Worm (Caenorhabditis elegans) whole organism, midembryonic: Measurements from ENCODE around the gene F11A5.9.

Experiments used
- T22C8.4 ChIP-seq: fragments of 200-800 bp; sonication (Bioruptor generic); IDR thresholded peaks from 2 replicates; pipeline ENCODE4 v1.3.6; 2022; ENCODE audit warnings: missing genetic modification characterization, missing compliant biosample characterization
- cog-1 ChIP-seq: sonication (generic microtip); optimal IDR thresholded peaks from 2 replicates; lab custom pipeline; 2016; ENCODE audit warnings: missing genetic modification characterization, missing compliant biosample characterization
- flt-1 ChIP-seq: fragments of 200-800 bp; sonication (Bioruptor generic); IDR thresholded peaks from 2 replicates; pipeline ENCODE4 v1.3.6; 2022; ENCODE audit warnings: missing genetic modification characterization, missing compliant biosample characterization
- klf-2 ChIP-seq: fragments of 200-800 bp; sonication (Bioruptor generic); conservative IDR thresholded peaks from 2 replicates; pipeline ENCODE4 v1.3.6; 2022; ENCODE audit warnings: missing genetic modification reagents, missing genetic modification characterization, missing compliant biosample characterization
- med-1 ChIP-seq: sonication (generic microtip); optimal IDR thresholded peaks from 2 replicates; lab custom pipeline; 2017; ENCODE audit warnings: missing genetic modification characterization, mild to moderate bottlenecking, missing compliant biosample characterization, antibody characterized with exemption, missing genetic modification reagents; ENCODE audit not compliant: insufficient read depth
- ref-1 ChIP-seq: fragments of 200-800 bp; sonication (Bioruptor generic); conservative IDR thresholded peaks from 2 replicates; pipeline ENCODE4 v1.3.6; 2022; ENCODE audit warnings: missing genetic modification reagents, missing genetic modification characterization, missing compliant biosample characterization
- tab-1 ChIP-seq: fragments of 200-800 bp; sonication (Bioruptor generic); IDR thresholded peaks from 2 replicates; pipeline ENCODE4 v1.3.6; 2022; ENCODE audit warnings: missing genetic modification characterization, missing compliant biosample characterization
- ztf-23 ChIP-seq: fragments of 200-800 bp; sonication (Bioruptor generic); IDR thresholded peaks from 2 replicates; pipeline ENCODE4 v1.3.6; 2022; ENCODE audit warnings: missing genetic modification reagents, missing genetic modification characterization, missing compliant biosample characterization
- ztf-29 ChIP-seq: fragments of 200-800 bp; sonication (Bioruptor generic); IDR thresholded peaks from 2 replicates; pipeline ENCODE4 v1.3.6; 2022; ENCODE audit warnings: missing genetic modification reagents, missing genetic modification characterization, missing compliant biosample characterization

F11A5.9 gene

DNA sequence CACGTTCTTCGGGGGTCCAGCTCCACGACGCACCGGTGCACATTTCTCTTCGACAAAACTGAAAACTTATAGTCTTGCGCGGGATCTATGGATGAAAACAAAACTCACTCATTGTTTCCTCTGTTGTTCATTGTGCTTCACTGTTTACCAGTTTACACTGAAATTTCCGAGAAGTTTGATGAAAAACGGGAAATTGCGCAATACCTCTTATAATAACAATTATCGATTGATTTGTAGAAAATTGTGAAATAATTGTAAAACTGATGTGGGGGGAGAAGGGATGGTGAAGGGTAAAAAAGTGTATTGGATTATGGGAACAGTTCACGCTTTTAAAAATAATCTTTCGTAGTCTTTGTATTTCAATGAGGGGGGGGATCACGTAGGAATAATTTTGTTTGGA, 14.7 kb downstream of the F11A5.9 start:
- TF ChIP-seq flt-1 (GFP tag; lab: Robert Waterston, UW) (no peak), klf-2 (GFP tag; lab: Robert Waterston, UW) (no peak), ztf-29 (no peak), ref-1 (no peak), med-1 (no peak), T22C8.4 (no peak), cog-1 (tag; lab: Kevin White, UChicago) (no peak), tab-1 (no peak), ztf-23 (no peak)

DNA sequence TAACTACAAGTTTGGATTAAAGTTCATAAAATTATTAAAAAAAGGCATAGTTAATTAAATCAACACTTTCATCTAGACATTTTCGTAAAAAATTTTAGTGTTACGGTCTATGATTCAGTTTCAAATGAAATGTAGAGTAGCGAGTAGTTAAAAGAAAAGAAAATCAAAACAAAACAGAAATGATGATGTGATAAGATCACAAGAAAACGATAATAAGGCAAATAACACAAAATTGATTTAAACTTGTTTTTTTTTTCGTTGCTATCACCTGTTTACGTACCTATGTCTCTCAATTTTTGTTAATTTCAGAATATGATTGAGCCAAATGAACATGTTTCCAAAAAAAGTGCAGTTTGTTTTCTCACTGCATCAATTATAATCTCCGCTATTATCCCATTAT, 15.2 kb downstream of the F11A5.9 start, which contains the start of the genes F21H7.2 and F21H7.12:
Gene F21H7.2, minus strand, starts transcription at position 101 of the 400 bp plus-strand sequence.
Gene F21H7.12, plus strand, starts transcription at position 270 of the 400 bp plus-strand sequence.
- TF ChIP-seq ztf-29 (no peak), med-1 (no peak), tab-1 (no peak), flt-1 (GFP tag; lab: Robert Waterston, UW) (no peak), klf-2 (GFP tag; lab: Robert Waterston, UW) (no peak), cog-1 (tag; lab: Kevin White, UChicago) (no peak), ztf-23 (no peak), ref-1 (no peak), T22C8.4 (no peak)

DNA sequence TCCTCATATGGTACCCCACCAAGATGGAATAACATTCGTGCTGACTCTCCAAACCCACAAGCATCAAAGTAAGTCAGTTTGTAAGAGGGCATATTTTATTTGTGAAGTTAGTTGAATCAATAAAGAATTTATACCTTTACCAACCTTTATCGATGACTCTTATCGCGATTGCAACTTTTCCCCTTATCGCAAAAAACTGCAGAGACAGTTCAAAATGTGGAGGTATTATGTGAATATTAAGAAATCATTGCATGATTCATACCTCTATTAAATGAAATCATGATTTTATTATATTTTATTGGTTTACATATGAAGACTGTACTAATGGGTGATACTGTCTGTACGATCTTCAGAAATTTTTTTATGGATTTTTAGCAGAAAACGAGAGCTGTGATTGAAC, 17.5 kb downstream of the F11A5.9 start, which contains the start of gene gst-22:
Gene gst-22, minus strand, starts transcription at position 103 of the 400 bp plus-strand sequence.
- no peak for TF ChIP-seq T22C8.4
- TF ChIP-seq ztf-23, result no peak
- no peak for TF ChIP-seq cog-1 (tag; lab: Kevin White, UChicago)
- TF ChIP-seq ztf-29, result no peak
- no peak for TF ChIP-seq tab-1
- TF ChIP-seq ref-1, result no peak
- TF ChIP-seq med-1, result no peak
- no peak for TF ChIP-seq flt-1 (GFP tag; lab: Robert Waterston, UW)
- TF ChIP-seq klf-2 (GFP tag; lab: Robert Waterston, UW), result no peak

DNA sequence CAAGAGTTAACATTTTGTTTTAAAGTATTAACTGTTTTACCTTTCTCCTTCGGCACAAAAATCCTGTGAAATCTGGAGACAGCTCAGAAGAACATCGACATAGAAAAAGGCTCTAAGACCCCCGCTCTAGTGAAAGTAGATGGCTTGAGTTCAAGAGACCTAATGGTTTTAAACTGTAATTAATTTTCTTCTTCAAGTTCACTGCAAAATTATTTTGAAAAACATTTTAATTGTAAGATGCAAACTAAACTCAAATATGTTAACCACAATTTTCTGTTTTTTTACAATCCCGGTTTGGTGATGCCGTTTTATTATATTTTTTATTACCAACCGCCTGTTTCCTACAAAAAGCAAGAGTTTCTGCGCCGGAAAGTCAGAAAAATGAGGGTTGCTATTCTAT, 18.9 kb downstream of the F11A5.9 start, which contains the start of gene clec-233:
Gene clec-233, plus strand, starts transcription at position 301 of the 400 bp plus-strand sequence.
- TF ChIP-seq ztf-23 (no peak), cog-1 (tag; lab: Kevin White, UChicago) (no peak), med-1 (no peak), klf-2 (GFP tag; lab: Robert Waterston, UW) (no peak), tab-1 (no peak)

DNA sequence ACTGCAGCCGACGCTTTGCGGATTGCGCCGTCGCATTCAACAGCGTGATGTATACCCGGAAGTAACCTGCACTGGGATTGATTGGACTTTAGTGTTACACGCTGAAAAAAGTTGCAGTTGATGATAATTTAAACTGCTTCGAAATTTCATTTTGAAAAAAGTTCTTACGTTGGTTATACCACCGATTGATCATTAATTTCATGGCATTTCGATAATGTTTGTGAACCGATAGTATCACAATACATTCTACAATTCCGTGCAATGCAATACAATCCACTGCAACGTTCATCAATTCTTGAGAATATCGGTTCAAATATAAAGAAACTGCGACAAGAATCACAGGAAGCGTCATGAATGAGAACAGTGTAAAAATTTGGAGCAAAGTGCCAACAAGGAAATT, 20.4 kb downstream of the F11A5.9 start, which contains the start of gene F21H7.3:
Gene F21H7.3, minus strand, starts transcription at position 101 of the 400 bp plus-strand sequence.
- no peak for TF ChIP-seq cog-1 (tag; lab: Kevin White, UChicago)
- no peak for TF ChIP-seq T22C8.4
- TF ChIP-seq ztf-29, result no peak
- TF ChIP-seq ref-1, result no peak

DNA sequence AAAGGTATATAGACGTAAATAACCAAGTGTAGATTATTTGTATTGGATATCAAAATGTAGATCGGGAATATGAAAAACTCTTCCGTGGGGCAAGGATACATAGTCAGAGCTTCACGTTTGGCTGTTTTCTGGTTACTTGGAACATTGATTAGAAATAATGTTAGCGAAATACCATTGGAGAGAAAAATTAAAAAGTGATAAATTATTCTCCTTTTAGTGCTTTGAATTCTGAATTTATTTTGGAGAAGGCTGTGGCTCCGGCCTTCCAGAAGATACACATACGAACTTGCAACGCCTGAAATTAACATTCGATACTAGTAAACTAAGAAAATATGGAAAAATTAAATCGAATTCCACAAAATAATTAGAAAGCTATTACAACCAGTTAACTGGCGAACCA, 21.0 kb downstream of the F11A5.9 start, which contains the start of gene srh-98:
Gene srh-98, minus strand, starts transcription at position 101 of the 400 bp plus-strand sequence.
- TF ChIP-seq T22C8.4 (no peak), klf-2 (GFP tag; lab: Robert Waterston, UW) (no peak), ztf-23 (no peak), med-1 (no peak)

DNA sequence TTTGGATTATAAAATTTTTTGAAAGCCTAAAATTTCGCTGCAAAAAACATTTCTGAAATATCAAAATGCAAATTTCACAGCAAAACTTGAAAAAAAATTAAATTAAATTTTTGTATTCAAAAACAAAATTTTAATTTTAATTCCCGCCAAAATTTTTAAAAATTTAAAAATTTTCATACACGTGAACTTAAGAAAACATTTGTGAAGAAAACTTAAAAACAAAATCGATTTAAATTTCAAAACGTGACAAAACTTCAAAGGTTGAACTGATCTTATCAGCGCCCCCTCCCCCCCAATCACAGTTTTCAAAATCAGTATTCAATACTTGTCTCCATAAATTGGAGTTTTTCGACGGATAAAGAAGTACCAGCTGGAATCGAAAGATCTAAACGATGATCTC, 22.5 kb downstream of the F11A5.9 start, which contains the start of gene F21H7.5:
Gene F21H7.5, plus strand, starts transcription at position 301 of the 400 bp plus-strand sequence.
- TF ChIP-seq cog-1 (tag; lab: Kevin White, UChicago), result no peak
- no peak for TF ChIP-seq med-1
- no peak for TF ChIP-seq tab-1
- no peak for TF ChIP-seq T22C8.4
- no peak for TF ChIP-seq klf-2 (GFP tag; lab: Robert Waterston, UW)
- TF ChIP-seq ztf-23, result no peak
- no peak for TF ChIP-seq ref-1
- no peak for TF ChIP-seq ztf-29
- TF ChIP-seq flt-1 (GFP tag; lab: Robert Waterston, UW), result no peak

DNA sequence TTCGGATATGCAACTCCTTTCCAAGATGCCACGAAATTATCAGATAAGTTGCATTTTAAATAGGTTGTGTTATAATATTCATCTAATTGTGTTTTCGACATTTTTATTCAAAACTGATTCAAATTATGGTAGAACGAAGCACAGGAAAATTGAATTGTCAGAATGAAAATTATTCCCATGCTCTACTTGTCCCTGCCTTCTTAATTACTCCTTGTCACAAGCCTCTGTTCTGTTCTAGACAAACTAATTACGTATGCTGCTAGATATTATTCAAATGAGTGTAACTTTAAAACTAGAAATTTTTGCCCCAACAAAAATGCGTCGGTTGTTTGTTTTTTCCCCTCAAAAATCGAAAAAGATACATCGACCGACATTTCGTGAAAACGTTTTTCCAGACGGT, 29.4 kb downstream of the F11A5.9 start, which contains the start of gene srh-104:
Gene srh-104, minus strand, starts transcription at position 101 of the 400 bp plus-strand sequence.
- TF ChIP-seq ztf-23, result no peak
- no peak for TF ChIP-seq flt-1 (GFP tag; lab: Robert Waterston, UW)
- TF ChIP-seq med-1, result no peak
- TF ChIP-seq ref-1, result no peak
- no peak for TF ChIP-seq T22C8.4
- TF ChIP-seq ztf-29, result no peak
- no peak for TF ChIP-seq klf-2 (GFP tag; lab: Robert Waterston, UW)
- TF ChIP-seq tab-1, result no peak
- no peak for TF ChIP-seq cog-1 (tag; lab: Kevin White, UChicago)

DNA sequence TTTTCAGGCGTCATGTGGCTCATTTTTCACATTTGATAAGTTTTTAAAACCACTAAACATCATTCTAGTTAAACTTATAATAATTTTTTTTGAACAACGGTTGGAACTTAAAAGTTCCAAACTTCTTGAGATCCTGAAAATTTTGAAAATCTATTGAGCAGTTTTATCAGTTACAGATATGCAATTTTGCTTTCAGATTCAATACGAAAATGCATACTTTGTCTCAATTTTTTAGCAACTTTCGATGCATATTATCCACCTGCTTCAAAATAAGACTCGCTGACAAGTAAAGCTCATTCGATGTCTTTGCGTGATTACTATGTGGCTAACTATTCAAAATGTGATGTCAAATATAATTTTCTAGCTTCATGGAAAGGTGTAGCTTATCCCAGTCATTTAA, 31.9 kb downstream of the F11A5.9 start, which contains the start of gene srh-95:
Gene srh-95, plus strand, starts transcription at position 301 of the 400 bp plus-strand sequence.
- TF ChIP-seq flt-1 (GFP tag; lab: Robert Waterston, UW) (no peak), tab-1 (no peak), ztf-23 (no peak), T22C8.4 (no peak)

DNA sequence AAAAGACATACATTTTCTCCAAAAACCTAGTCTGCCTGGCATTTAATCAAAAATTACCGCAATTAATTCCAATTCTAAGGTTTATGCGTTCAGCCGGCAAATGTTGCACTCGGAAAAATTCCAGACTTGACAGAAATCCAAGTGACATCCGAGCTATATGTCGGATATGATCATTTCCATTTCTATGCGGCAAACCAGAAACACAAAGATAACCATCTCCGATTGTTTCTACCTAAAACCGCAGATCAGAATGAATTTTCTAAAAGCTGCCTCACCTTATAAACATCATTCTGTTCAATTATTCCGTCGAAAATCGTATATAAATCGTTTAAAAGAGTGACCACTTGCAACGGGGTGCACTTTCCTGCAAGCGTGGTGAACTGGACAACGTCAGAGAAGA, 34.4 kb downstream of the F11A5.9 start:
- TF ChIP-seq ref-1, result no peak
- TF ChIP-seq ztf-29, result no peak
- TF ChIP-seq flt-1 (GFP tag; lab: Robert Waterston, UW), result no peak
- no peak for TF ChIP-seq T22C8.4
- TF ChIP-seq cog-1 (tag; lab: Kevin White, UChicago), result no peak
- TF ChIP-seq klf-2 (GFP tag; lab: Robert Waterston, UW), result no peak
- TF ChIP-seq tab-1, result no peak
- no peak for TF ChIP-seq med-1
- TF ChIP-seq ztf-23, result no peak

DNA sequence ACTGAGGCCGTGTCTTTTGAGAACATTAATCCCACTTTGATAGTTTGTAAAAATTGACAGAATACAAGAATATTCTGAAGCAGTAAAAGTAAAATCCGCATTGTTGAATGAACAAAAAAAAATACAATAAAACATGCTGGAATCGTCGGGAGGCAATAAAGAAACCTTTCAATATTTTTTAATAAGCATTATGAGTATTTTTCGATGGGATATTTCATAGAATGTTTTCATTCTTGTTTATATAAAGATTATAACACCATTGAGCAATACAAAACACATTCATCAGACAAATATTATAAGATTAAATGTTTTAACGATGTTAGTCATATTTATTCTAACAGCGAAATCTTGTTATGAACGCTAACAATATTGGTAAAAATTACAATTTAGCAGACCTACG, 39.0 kb downstream of the F11A5.9 start, which contains the start of gene gcy-20:
Gene gcy-20, minus strand, starts transcription at position 101 of the 400 bp plus-strand sequence.
- TF ChIP-seq cog-1 (tag; lab: Kevin White, UChicago) (no peak), ref-1 (no peak), ztf-23 (no peak), klf-2 (GFP tag; lab: Robert Waterston, UW) (no peak), flt-1 (GFP tag; lab: Robert Waterston, UW) (no peak), ztf-29 (no peak), med-1 (no peak), tab-1 (no peak), T22C8.4 (no peak)
